Fruit fly (Drosophila melanogaster): ENCODE data around the gene Zmynd8.
A peak's percentile ranks its signal among the peaks of the same experiment; 100 is the strongest.

- TF ChIP-seq Doc2 (GFP tag; IDR thresholded peaks at IDR 0.05) = no peak
- TF ChIP-seq D (optimal IDR thresholded peaks at IDR 0.05) = peak; percentile 73
- TF ChIP-seq D (GFP tag; optimal IDR thresholded peaks at IDR 0.05) = no peak
- TF ChIP-seq fu2 (GFP tag; optimal IDR thresholded peaks at IDR 0.05) = no peak
- TF ChIP-seq pho (GFP tag; optimal IDR thresholded peaks at IDR 0.05) = no peak
- TF ChIP-seq dati (GFP tag; IDR thresholded peaks at IDR 0.05) = no peak
- TF ChIP-seq so (GFP tag; IDR thresholded peaks at IDR 0.05) = no peak
- TF ChIP-seq emc (GFP tag; optimal IDR thresholded peaks at IDR 0.05) = no peak
- no peak for TF ChIP-seq E2f1 (GFP tag; IDR thresholded peaks at IDR 0.05)
Measured at dm6 chr3R:31683048-31683857, 14.0 kb downstream of the Zmynd8 start.

Data from whole organism, embryonic.